Fruit fly (Drosophila melanogaster) ovary, adult (tissue): ENCODE results near the gene CG5112.
A peak's percentile ranks its signal among the peaks of the same experiment; 100 is the strongest.

Experiments
- CG17801 ChIP-seq: fragments of 200-800 bp; optimal IDR thresholded peaks from 2 replicates; lab custom pipeline; 2019; ENCODE audit warnings: missing biosample characterization, mild to moderate bottlenecking, missing genetic modification characterization, moderate library complexity; ENCODE audit not compliant: partially characterized antibody

CG5112 gene

dm6 chr3R:25490778-25491664, at the start of gene CG5112, which contains the start of gene Gnpat:
Gene CG5112, plus strand, starts transcription at chr3R:25491460.
Gene Gnpat, minus strand, starts transcription at chr3R:25490936.
- peak; percentile 54 for TF ChIP-seq CG17801 (GFP tag; lab: Kevin White, UChicago)

- TF ChIP-seq CG17801 (GFP tag; lab: Kevin White, UChicago), result no peak
Observed at dm6 chr3R:25445546-25446400, 45.5 kb upstream of the CG5112 start.

dm6 chr3R:25446482-25447300, 44.6 kb upstream of the CG5112 start:
- TF ChIP-seq CG17801 (GFP tag; lab: Kevin White, UChicago), result no peak

- TF ChIP-seq CG17801 (GFP tag; lab: Kevin White, UChicago), result no peak
Observed at dm6 chr3R:25447451-25447850, 43.8 kb upstream of the CG5112 start.

dm6 chr3R:25448318-25448717, 42.9 kb upstream of the CG5112 start:
- TF ChIP-seq CG17801 (GFP tag; lab: Kevin White, UChicago), result peak; percentile 44

dm6 chr3R:25448737-25449136, 42.5 kb upstream of the CG5112 start:
- TF ChIP-seq CG17801 (GFP tag; lab: Kevin White, UChicago), result no peak

- TF ChIP-seq CG17801 (GFP tag; lab: Kevin White, UChicago), result no peak
Observed at dm6 chr3R:25451832-25452231, 39.4 kb upstream of the CG5112 start.

dm6 chr3R:25453150-25453680, 38.0 kb upstream of the CG5112 start:
- no peak for TF ChIP-seq CG17801 (GFP tag; lab: Kevin White, UChicago)

- no peak for TF ChIP-seq CG17801 (GFP tag; lab: Kevin White, UChicago)
Observed at dm6 chr3R:25457097-25457496, 34.2 kb upstream of the CG5112 start.

- TF ChIP-seq CG17801 (GFP tag; lab: Kevin White, UChicago), result no peak
Observed at dm6 chr3R:25459200-25459809, 32.0 kb upstream of the CG5112 start.

- TF ChIP-seq CG17801 (GFP tag; lab: Kevin White, UChicago), result no peak
Observed at dm6 chr3R:25460650-25461049, 30.6 kb upstream of the CG5112 start.

dm6 chr3R:25461666-25462065, 29.6 kb upstream of the CG5112 start:
- TF ChIP-seq CG17801 (GFP tag; lab: Kevin White, UChicago), result no peak

dm6 chr3R:25462642-25463317, 28.5 kb upstream of the CG5112 start:
- no peak for TF ChIP-seq CG17801 (GFP tag; lab: Kevin White, UChicago)
